Fruit fly (Drosophila melanogaster) whole organism, larva: ENCODE data around the gene CG6693.
A peak's percentile ranks its signal among the peaks of the same experiment; 100 is the strongest.

Experiments used
- noc ChIP-seq: fragments of 200-800 bp; sonication (Bioruptor generic); optimal IDR thresholded peaks from 3 replicates; lab custom pipeline; 2019; ENCODE audit warnings: missing biosample characterization, mild to moderate bottlenecking, missing genetic modification characterization, moderate library complexity

CG6693 gene

DNA sequence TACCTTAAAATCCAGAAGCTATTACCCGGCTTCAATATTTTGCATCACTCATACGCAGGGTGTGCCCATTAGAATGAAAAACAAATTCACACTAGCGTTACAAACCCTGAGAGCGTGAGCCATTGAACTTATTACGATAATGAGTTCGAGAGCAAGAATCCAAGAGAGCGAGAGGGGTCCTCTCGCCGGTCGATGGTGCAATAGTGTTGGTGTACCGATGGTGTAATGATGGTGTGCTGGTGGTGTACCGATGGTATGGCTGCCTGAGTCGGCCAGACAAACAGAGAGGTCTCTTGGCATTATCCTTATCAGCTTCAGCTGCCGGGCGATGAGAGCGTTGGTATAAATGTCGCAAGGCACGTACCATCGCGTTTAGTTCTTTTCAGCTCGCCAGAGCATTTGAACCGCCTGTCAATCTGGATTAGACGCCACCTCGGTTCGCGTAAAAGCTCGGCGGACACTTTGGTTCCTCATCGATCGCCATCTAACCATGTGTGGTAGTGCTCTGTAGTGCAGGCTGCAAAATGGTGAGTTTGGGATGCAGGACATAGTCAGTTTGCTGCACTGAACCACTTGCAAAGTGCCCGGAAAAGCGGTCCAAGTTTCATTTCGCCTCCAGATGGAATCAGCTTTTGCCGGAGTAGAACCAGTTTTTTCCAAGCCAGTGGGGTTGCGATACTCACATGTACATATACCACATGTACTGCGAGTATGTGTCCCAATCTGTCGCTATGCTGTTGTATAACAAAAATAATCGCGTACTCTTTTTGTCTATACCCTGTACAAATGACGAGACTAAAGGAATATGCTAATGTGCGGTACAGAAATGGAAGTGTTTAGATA, 21.2 kb downstream of the CG6693 start:
- TF ChIP-seq noc = no peak

DNA sequence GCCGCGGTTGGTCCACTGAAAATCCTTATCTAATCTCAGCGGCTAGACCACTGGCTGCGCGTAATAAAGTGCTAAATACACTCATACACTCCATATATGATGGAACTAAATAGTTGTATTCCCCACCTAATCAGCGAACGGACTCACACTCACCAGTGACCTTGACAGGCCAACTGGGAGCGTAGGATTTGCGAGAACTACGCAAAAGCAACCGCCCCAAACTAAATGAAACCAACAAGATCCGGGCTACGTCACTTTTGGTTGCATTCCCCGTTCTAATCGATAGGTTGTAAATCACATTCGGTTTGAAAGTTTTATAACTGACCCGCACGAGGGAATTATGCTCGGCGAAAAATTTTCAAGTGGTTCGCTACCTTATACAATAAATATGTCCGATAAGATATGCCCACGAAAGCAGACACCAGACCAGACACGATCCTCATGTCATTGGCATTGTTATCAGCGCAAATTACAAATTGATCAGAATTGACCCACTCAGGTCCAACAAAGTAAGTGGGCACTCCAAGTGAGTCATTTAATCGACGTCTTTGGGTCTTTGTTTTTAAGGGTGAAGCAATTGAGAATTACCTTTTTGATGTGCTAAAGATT, 22.1 kb downstream of the CG6693 start:
- TF ChIP-seq noc = peak; percentile 71

DNA sequence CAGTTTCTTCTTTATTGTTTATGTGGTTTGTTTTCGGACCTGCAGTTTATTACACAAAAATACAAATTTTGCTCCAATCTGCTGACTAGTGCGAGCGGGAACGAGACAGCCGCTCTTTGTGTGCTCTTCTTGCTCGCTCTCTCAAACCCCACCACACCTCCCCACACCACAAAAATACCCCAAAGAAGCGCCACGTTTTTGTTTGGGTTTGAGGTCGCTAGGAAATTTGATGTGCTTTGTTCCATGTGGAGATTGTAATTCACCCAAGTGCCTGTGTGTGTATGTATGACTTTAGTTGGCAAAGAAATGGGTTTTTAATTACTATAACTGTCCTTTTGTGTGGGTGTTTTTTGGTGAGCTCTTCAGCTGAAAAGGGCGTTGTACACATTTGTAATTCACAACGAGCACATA, 23.4 kb downstream of the CG6693 start:
- TF ChIP-seq noc = peak; percentile 34

DNA sequence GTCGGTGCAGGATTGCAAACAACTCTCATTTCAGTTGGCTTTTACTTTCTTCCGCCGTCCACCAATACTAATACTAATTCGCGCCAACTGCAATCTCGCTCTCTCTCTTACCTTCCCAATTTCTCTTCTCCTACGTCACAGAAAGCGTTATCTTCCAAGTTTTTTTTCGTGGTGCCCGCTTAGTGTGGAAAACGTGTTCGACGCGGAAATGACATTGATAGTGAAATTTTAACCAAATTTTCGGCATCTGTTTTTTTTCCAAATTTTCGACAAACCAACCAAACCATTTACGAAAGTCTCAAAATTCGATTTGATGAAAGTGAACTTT, 24.1 kb downstream of the CG6693 start, which contains the start of gene cu:
Gene cu, plus strand, starts transcription at position 204 of the 328 bp plus-strand sequence.
- no peak for TF ChIP-seq noc

DNA sequence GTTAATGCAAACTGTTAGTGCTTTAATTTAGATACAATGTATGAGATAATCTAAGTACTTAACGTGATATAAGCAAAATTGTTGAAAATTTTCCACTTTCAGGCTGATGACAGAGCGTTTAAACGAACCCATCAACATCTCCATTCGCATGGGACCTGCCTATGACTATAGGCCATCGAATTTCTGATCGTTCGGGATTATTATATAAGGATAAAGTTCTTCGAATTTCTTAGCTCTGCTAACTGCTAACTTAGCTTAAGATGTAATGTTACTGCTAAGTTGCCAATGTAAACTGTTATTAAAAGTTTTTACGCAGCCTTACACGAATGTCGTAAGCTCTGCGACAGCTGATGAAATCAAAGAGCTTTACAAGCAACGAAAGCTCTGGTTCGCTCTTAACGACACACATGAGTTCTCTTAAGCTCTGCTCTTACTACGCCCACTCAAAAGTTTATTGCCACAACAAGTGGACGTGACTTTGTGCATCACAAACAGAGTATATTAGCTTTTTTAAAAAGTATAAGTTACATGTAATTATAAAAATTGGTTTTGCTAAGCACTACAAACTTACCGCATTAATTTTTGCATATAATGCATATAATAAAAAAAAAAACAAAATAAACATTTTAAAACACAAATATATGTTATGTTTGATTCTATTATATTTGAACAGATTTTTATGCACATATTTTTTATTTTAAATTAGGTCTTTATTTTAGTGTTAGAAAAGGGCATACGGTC, 24.6 kb downstream of the CG6693 start:
- peak; percentile 98 for TF ChIP-seq noc

DNA sequence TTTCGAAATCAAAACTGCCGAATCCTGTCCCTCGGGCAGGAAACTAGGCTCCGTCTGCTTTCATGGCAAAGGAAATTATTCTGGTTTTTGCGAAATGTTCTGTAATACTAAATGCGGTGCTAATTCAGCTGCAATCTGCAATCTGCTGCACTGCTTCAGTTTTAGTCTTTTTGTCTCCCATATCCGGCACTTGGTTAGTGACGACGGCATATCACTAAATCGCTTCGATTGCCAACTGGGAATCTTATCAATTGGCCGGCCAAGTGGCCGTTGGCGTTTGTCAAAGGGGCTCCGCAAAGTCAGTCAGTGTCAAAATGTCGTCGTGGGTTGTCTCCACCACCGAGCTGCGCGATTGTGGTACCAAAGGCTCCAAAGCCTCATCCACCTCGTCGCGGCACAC, 25.6 kb downstream of the CG6693 start, which contains the start of gene CG18577:
Gene CG18577, plus strand, starts transcription at position 301 of the 400 bp plus-strand sequence.
- TF ChIP-seq noc = no peak

DNA sequence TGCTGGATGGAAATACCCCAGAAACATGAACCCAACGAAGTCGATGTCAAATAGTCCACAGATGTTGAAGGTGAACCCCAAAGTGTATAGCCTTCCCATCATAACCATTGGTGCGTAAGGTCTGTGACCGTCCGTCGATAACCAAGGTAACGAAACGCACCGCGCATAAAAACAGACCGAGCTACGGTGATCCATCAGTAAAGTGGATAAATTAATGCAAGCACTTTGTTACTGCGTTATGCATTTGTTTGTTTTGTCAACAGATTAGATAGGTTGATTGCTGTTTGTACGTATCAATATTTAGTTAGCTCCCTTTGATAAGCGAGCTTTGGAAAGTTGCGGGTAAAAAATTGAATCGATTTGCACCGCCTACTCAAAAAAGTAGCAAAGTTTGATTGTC, 43.1 kb downstream of the CG6693 start:
- no peak for TF ChIP-seq noc

DNA sequence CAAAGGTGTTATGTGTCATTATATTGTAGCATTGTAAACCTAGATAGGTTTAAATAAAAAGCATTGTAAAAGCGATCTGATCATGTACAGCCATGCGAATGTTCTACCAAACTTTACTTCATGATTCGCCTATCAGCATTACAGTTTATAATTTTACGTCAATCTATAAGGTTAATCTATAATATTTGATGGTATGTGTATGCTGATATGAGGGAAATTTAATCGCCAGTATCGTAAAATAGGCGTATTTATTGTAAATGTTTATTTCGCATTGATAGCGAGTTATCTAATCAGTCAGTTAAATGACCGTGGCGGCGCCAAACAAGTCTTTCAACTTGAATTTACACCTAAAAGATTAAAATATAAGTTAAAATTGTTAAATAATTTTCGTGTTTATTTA, 43.9 kb downstream of the CG6693 start:
- no peak for TF ChIP-seq noc

DNA sequence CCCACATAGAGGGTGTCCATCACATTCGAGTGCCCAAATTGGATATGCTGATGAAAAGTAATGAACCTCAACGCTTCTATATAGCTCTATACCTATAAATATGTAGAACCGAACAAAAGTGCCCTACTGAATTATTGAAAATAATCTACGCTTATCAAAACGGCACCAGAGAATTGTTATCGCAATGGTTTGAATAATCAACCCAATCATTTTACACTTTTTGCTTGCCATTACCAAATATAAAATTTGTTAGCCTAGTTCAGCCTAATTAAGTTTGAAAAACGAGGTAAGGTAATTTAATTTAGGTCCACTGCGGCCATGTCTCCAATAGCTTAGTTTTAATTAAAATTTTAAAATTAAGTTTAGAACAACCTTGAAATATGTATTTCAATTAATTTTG, 45.7 kb downstream of the CG6693 start:
- no peak for TF ChIP-seq noc

DNA sequence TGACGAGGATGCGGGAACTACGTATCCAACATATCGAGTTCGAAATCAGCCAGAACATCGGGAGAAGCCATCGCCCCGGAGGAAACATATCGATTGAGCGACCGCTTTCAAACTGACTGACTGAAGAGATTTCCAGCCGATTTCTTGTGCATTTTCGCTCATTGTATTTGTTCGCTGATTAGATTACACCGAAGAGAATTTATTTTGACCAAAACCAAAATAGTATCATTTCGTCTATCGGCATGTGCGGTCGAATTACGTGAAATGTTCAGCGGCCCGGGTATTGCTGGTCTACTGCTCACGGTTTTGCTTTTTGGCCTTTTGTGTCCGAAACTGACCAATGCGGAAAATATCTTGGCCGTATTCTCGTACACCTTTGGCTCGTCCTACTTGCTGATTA, 46.1 kb downstream of the CG6693 start, which contains the start of the genes Ugt304A1 and Ugt303A1:
Gene Ugt304A1, minus strand, starts transcription at position 101 of the 400 bp plus-strand sequence.
Gene Ugt303A1, plus strand, starts transcription at position 222 of the 400 bp plus-strand sequence.
- TF ChIP-seq noc = no peak

DNA sequence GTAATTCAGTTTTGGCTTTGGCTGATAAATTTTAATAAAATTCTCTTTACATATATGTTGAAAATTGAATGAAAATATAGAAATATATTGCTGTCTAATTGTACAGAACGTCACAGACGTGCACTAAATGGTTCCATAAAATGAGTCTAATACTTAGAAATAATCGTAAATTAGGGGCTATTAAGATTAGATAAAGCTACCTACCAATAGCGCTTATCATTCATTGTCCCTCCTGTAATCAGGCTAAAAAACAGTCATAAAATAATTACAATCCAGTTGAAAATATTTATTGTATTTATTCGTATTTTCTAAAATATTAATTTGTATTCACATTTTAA, 48.3 kb downstream of the CG6693 start:
- peak; percentile 37 for TF ChIP-seq noc

DNA sequence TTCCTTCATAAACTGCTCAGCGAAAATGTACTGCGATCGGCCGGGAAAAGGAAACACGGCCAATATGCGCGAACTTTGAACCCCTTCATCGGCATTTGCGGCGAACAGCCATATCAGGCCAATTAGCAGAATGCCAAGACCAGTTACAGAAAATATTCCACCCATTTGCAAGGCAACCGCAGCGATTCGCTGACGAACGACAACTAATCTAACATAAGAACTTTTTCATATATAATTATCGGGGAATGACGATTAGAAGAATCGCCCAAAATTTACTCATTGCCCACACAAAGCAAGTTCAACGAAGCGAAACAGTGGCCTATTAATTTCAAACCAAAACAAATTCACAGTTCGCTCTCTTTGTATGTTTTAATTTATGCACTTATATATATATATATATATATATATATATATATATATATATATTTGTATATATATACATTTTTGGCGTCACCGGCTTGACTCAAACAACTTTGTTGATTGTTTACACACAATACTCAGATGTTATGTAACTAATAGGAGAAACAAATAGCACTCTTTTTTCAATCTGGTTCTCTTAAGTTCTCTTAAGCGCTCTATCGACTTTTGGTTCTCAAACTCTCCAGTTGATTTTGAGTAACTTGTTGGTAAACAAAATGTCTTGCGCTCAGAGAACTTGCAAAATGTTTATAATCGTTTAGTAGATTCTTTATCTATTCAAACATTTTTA, 48.8 kb downstream of the CG6693 start, which contains the start of gene Ugt35A1:
Gene Ugt35A1, minus strand, starts transcription at position 205 of the 709 bp plus-strand sequence.
- no peak for TF ChIP-seq noc
